Fruit fly (Drosophila melanogaster) whole organism, prepupa: Measurements from ENCODE around the gene CG1575.
A peak's percentile ranks its signal among the peaks of the same experiment; 100 is the strongest.

Source experiments
- CG31627 ChIP-seq: fragments of 200-800 bp; sonication (Bioruptor generic); optimal IDR thresholded peaks from 3 replicates; lab custom pipeline; 2016; ENCODE audit warnings: missing biosample characterization, missing genetic modification characterization
- CG3919 ChIP-seq: fragments of 200-800 bp; sonication (Bioruptor generic); optimal IDR thresholded peaks from 3 replicates; lab custom pipeline; 2016; ENCODE audit warnings: missing biosample characterization, missing genetic modification characterization
- CG6163 ChIP-seq: fragments of 200-800 bp; sonication (Bioruptor generic); IDR thresholded peaks from 3 replicates; pipeline ENCODE4 v1.3.6; 2022; ENCODE audit warnings: missing biosample characterization, missing genetic modification characterization
- CG6808 ChIP-seq: fragments of 200-800 bp; sonication (Bioruptor generic); optimal IDR thresholded peaks from 3 replicates; lab custom pipeline; 2017; ENCODE audit warnings: missing biosample characterization, missing genetic modification characterization, mild to moderate bottlenecking, moderate library complexity, missing genetic modification reagents
- OdsH ChIP-seq: fragments of 200-800 bp; sonication (Bioruptor generic); optimal IDR thresholded peaks from 3 replicates; lab custom pipeline; 2016; ENCODE audit warnings: missing biosample characterization, missing genetic modification characterization
- eg ChIP-seq: fragments of 200-800 bp; sonication (Bioruptor generic); IDR thresholded peaks from 3 replicates; pipeline ENCODE4 v1.3.6; 2022; ENCODE audit warnings: missing biosample characterization, missing genetic modification characterization
- salr ChIP-seq, 2 experiments: fragments of 200-800 bp; sonication (Bioruptor generic); optimal IDR thresholded peaks; 3 replicates each; lab custom pipeline; 2016 to 2018; ENCODE audit warnings: missing biosample characterization in 2 of 2, missing genetic modification characterization in 2 of 2, mild to moderate bottlenecking in 1 of 2

- no peak for TF ChIP-seq CG6808 (GFP tag; lab: Kevin White, UChicago)
- peak in 1 of 2 experiments; percentile 60 for TF ChIP-seq salr (GFP tag; optimal IDR thresholded peaks at IDR 0.05; lab: Kevin White, UChicago)
- peak; percentile 83 for TF ChIP-seq eg (GFP tag; lab: Robert Waterston, UW)
- TF ChIP-seq OdsH (GFP tag; lab: Kevin White, UChicago): no peak
- TF ChIP-seq CG3919: no peak
- TF ChIP-seq CG6163: peak; percentile 86; the same call in 2 of the 3 replicates
- TF ChIP-seq CG31627: peak; percentile 80
Observed at dm6 chrX:8157294-8157693, 40.5 kb downstream of the CG1575 start, which contains the start of the genes Traf6 and GIIIspla2.
